Fruit fly (Drosophila melanogaster): ENCODE data around the gene Ir7d.

The Ir7d gene

DNA sequence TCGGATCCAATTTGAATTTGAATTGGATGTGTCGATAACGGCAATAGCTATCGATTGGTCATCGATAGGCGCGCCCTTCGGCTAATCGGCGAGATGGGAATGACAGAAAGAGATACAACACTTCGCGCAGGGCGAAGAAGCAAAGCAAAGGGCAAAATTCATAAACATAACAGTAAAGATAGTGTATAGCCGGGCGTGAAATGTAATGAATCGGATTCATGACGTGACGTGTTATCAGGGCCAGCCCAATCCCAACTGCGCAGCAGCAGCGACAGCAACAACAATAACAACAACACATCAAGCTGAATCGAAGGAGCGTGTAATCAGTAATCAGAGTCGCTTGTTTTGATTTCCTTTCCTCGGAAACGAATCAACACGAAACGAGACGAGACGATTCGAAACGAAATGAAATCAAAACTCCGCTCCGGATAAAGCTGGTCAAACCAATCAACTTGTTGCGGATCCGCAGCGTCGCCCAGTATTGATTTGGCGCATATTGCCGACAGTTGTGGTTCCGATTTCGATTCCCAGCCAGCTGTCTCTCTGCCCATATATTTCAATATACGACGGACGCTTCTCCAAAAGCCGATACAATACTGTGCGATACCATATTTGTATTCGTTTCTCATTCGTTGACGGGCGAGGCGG lies 33.5 kb upstream of the Ir7d start, which contains the start of gene snz (continued):
- TF ChIP-seq NK7.1 (GFP tag; optimal IDR thresholded peaks at IDR 0.05) (no peak), klu (GFP tag; IDR thresholded peaks at IDR 0.05) (no peak), CG8944 (GFP tag; optimal IDR thresholded peaks at IDR 0.05) (no peak), ase (GFP tag; IDR thresholded peaks at IDR 0.05) (no peak), Bgb (GFP tag; IDR thresholded peaks at IDR 0.05; ENCODE audit: partially characterized antibody) (peak; percentile 82), wek (GFP tag; optimal IDR thresholded peaks at IDR 0.05) (no peak), CG3995 (GFP tag; optimal IDR thresholded peaks at IDR 0.05) (no peak), MESR4 (GFP tag; optimal IDR thresholded peaks at IDR 0.05) (peak; percentile 38), CG11723 (GFP tag; optimal IDR thresholded peaks at IDR 0.05) (no peak), CG7963 (GFP tag; IDR thresholded peaks at IDR 0.05; ENCODE audit: partially characterized antibody) (peak; percentile 58; the same call in 1 of the 3 replicates), CG8290 (GFP tag; optimal IDR thresholded peaks at IDR 0.05) (no peak), CG8290 (tag; optimal IDR thresholded peaks at IDR 0.05) (no peak), fd3F (GFP tag; optimal IDR thresholded peaks at IDR 0.05) (no peak), bigmax (GFP tag; optimal IDR thresholded peaks at IDR 0.05) (no peak), grn (GFP tag; optimal IDR thresholded peaks at IDR 0.05) (peak; percentile 69), ftz-f1 (GFP tag; optimal IDR thresholded peaks at IDR 0.05) (no peak), da (GFP tag; optimal IDR thresholded peaks at IDR 0.05) (no peak), maf-S (GFP tag; optimal IDR thresholded peaks at IDR 0.05) (no peak), chif (GFP tag; optimal IDR thresholded peaks at IDR 0.05) (no peak), Sox100B (GFP tag; optimal IDR thresholded peaks at IDR 0.05) (no peak), CG10959 (GFP tag; IDR thresholded peaks at IDR 0.05) (no peak), pho (GFP tag; optimal IDR thresholded peaks at IDR 0.05) (no peak), dimm (GFP tag; IDR thresholded peaks at IDR 0.05) (no peak), CG11560 (tag; IDR thresholded peaks at IDR 0.05) (no peak), CG30403 (GFP tag; optimal IDR thresholded peaks at IDR 0.05) (no peak), eve (GFP tag; optimal IDR thresholded peaks at IDR 0.05) (no peak), CG9437 (GFP tag; optimal IDR thresholded peaks at IDR 0.05) (no peak), Dll (GFP tag; IDR thresholded peaks at IDR 0.05; ENCODE audit: partially characterized antibody) (peak; percentile 77), CG12104 (GFP tag; optimal IDR thresholded peaks at IDR 0.05) (no peak), NFAT (GFP tag; IDR thresholded peaks at IDR 0.05) (no peak), hbn (GFP tag; IDR thresholded peaks at IDR 0.05; ENCODE audit: partially characterized antibody) (peak; percentile 75), BEAF-32 (GFP tag; optimal IDR thresholded peaks at IDR 0.05) (peak; percentile 73), bcd (GFP tag; optimal IDR thresholded peaks at IDR 0.05) (no peak)

- peak; percentile 25 for TF ChIP-seq CG13424 (tag; optimal IDR thresholded peaks at IDR 0.05)
- no peak for TF ChIP-seq crol (GFP tag; IDR thresholded peaks at IDR 0.05)
- no peak for TF ChIP-seq CG1792 (GFP tag; optimal IDR thresholded peaks at IDR 0.05)
- TF ChIP-seq nerfin-2 (GFP tag; IDR thresholded peaks at IDR 0.05; ENCODE audit: partially characterized antibody): no peak
- peak; percentile 24 for TF ChIP-seq CG12659 (GFP tag; optimal IDR thresholded peaks at IDR 0.05)
- no peak for TF ChIP-seq CG32767 (GFP tag; IDR thresholded peaks at IDR 0.05)
- 0 out of 2 replicates have a peak, but pooled peaks have one; percentile 25 for TF ChIP-seq HLH3B (GFP tag; IDR thresholded peaks at IDR 0.05)
- peak; percentile 23 for TF ChIP-seq CG18262 (tag; optimal IDR thresholded peaks at IDR 0.05)
- no peak for TF ChIP-seq Hmx (GFP tag; optimal IDR thresholded peaks at IDR 0.05)
- TF ChIP-seq CG2116 (GFP tag; optimal IDR thresholded peaks at IDR 0.05): no peak
- TF ChIP-seq en (GFP tag; optimal IDR thresholded peaks at IDR 0.05): no peak
- peak; percentile 50 for TF ChIP-seq Rfx (GFP tag; IDR thresholded peaks at IDR 0.05)
- TF ChIP-seq CG17359 (tag; optimal IDR thresholded peaks at IDR 0.05): peak; percentile 17
- TF ChIP-seq Usf (GFP tag; optimal IDR thresholded peaks at IDR 0.05): no peak
- peak; percentile 24 for TF ChIP-seq CG30403 (GFP tag; optimal IDR thresholded peaks at IDR 0.05)
- TF ChIP-seq CG7786 (GFP tag; optimal IDR thresholded peaks at IDR 0.05): peak; percentile 20
- peak; percentile 42 for TF ChIP-seq Meics (GFP tag; optimal IDR thresholded peaks at IDR 0.05)
- TF ChIP-seq sna (GFP tag; IDR thresholded peaks at IDR 0.05; ENCODE audit: partially characterized antibody): no peak
- no peak for TF ChIP-seq tin (GFP tag; optimal IDR thresholded peaks at IDR 0.05)
- peak; percentile 65 for TF ChIP-seq CG14441 (GFP tag; IDR thresholded peaks at IDR 0.05)
- no peak for TF ChIP-seq Ets97D (GFP tag; optimal IDR thresholded peaks at IDR 0.05)
Observed at dm6 chrX:7909482-7909881, 30.8 kb upstream of the Ir7d start.
